Worm (Caenorhabditis elegans) whole organism, early embryonic: ENCODE data around the gene Y26E6A.3.

Experiments
- F13C5.2 ChIP-seq: sonication (generic microtip); optimal IDR thresholded peaks from 2 replicates; lab custom pipeline; 2017; ENCODE audit warnings: mild to moderate bottlenecking, missing genetic modification characterization, inconsistent platforms, missing compliant biosample characterization
- ama-1 ChIP-seq: fragments of 150-350 bp; optimal IDR thresholded peaks from 2 replicates; lab custom pipeline; 2014
- ceh-13 ChIP-seq: fragments of 200-800 bp; sonication (Bioruptor generic); optimal IDR thresholded peaks from 2 replicates; lab custom pipeline; 2018; ENCODE audit warnings: mild to moderate bottlenecking, missing genetic modification characterization, missing compliant biosample characterization
- ets-7 ChIP-seq: sonication (generic microtip); optimal IDR thresholded peaks from 2 replicates; lab custom pipeline; 2016; ENCODE audit warnings: missing genotype, missing genetic modification characterization, missing compliant biosample characterization
- flt-1 ChIP-seq: fragments of 200-800 bp; sonication (Bioruptor generic); IDR thresholded peaks from 2 replicates; pipeline ENCODE4 v1.3.6; 2022; ENCODE audit warnings: missing genetic modification characterization, missing compliant biosample characterization
- hmbx-1 ChIP-seq: sonication (generic microtip); optimal IDR thresholded peaks from 2 replicates; lab custom pipeline; 2016; ENCODE audit warnings: mild to moderate bottlenecking, missing genetic modification characterization, missing compliant biosample characterization
- hmg-4 ChIP-seq: fragments of 200-800 bp; sonication (Bioruptor generic); optimal IDR thresholded peaks from 2 replicates; lab custom pipeline; 2018; ENCODE audit warnings: mild to moderate bottlenecking, missing genetic modification characterization, missing compliant biosample characterization
- hnd-1 ChIP-seq: sonication (generic microtip); optimal IDR thresholded peaks from 2 replicates; lab custom pipeline; 2016; ENCODE audit warnings: missing genetic modification characterization, missing compliant biosample characterization
- sea-1 ChIP-seq: fragments of 200-800 bp; sonication (Bioruptor generic); conservative IDR thresholded peaks from 2 replicates; pipeline ENCODE4 v1.3.6; 2022; ENCODE audit warnings: missing genetic modification characterization, missing compliant biosample characterization

ce11 chrX:13885131-13885530 lies 24.6 kb downstream of the Y26E6A.3 start:
- TF ChIP-seq hmg-4 (no peak), ama-1 (lab: Kevin White, UChicago) (no peak), hnd-1 (tag; lab: Kevin White, UChicago) (no peak), F13C5.2 (tag; lab: Kevin White, UChicago) (no peak), ceh-13 (GFP tag; lab: Kevin White, UChicago) (no peak), flt-1 (no peak), sea-1 (GFP tag; lab: Robert Waterston, UW) (no peak), ets-7 (tag; lab: Kevin White, UChicago) (no peak), hmbx-1 (no peak)
